Fruit fly (Drosophila melanogaster): ENCODE results near the gene CG14974.
A peak's percentile ranks its signal among the peaks of the same experiment; 100 is the strongest.

CG14974 gene

dm6 chr3L:3632500-3633183 lies 11.8 kb upstream of the CG14974 start (continued):
- TF ChIP-seq NC2β (GFP tag; optimal IDR thresholded peaks at IDR 0.05): no peak
- peak; percentile 77 for TF ChIP-seq CG10147 (GFP tag; optimal IDR thresholded peaks at IDR 0.05)
- TF ChIP-seq dmrt11E (tag; optimal IDR thresholded peaks at IDR 0.05): peak; percentile 29
- TF ChIP-seq CG2875 (GFP tag; optimal IDR thresholded peaks at IDR 0.05): peak; percentile 54
- TF ChIP-seq CTCF (GFP tag; optimal IDR thresholded peaks at IDR 0.05): peak; percentile 23
- peak; percentile 45; the same call in 1 of the 2 replicates for TF ChIP-seq CG11696 (GFP tag; IDR thresholded peaks at IDR 0.05)
- TF ChIP-seq jing (GFP tag; optimal IDR thresholded peaks at IDR 0.05): peak; percentile 56
- TF ChIP-seq CG6689 (GFP tag; IDR thresholded peaks at IDR 0.05): peak; percentile 85
- no peak for TF ChIP-seq her (GFP tag; optimal IDR thresholded peaks at IDR 0.05)
- peak; percentile 79; the same call in 1 of the 2 replicates for TF ChIP-seq klu (GFP tag; IDR thresholded peaks at IDR 0.05)
- TF ChIP-seq kni (GFP tag; optimal IDR thresholded peaks at IDR 0.05): no peak
- TF ChIP-seq CG9437 (GFP tag; optimal IDR thresholded peaks at IDR 0.05): peak; percentile 71
- TF ChIP-seq CG11504 (tag; optimal IDR thresholded peaks at IDR 0.05): peak; percentile 85
- no peak for TF ChIP-seq ems (GFP tag; optimal IDR thresholded peaks at IDR 0.05)
- no peak for TF ChIP-seq pan (optimal IDR thresholded peaks at IDR 0.05)
- TF ChIP-seq pan (GFP tag; optimal IDR thresholded peaks at IDR 0.05 in 1 of 2, IDR thresholded peaks at IDR 0.05 in 1 of 2): peak in 1 of 2 experiments; percentile 90
- TF ChIP-seq CG4617 (GFP tag; optimal IDR thresholded peaks at IDR 0.05; ENCODE audit: borderline replicate concordance): peak; percentile 64
- peak; percentile 44 for TF ChIP-seq Deaf1 (tag; optimal IDR thresholded peaks at IDR 0.05)
- peak; percentile 79 for TF ChIP-seq Ssrp (tag; optimal IDR thresholded peaks at IDR 0.05)
- peak; percentile 66 for TF ChIP-seq CG12219 (GFP tag; optimal IDR thresholded peaks at IDR 0.05)
- TF ChIP-seq chinmo (GFP tag; IDR thresholded peaks at IDR 0.05; ENCODE audit: partially characterized antibody): peak; percentile 53; the same call in 1 of the 4 replicates
- no peak for TF ChIP-seq Dip3 (GFP tag; optimal IDR thresholded peaks at IDR 0.05)
- TF ChIP-seq pita (GFP tag; optimal IDR thresholded peaks at IDR 0.05): no peak
- peak; percentile 74 for TF ChIP-seq D19B (GFP tag; optimal IDR thresholded peaks at IDR 0.05)
- TF ChIP-seq inv (GFP tag; IDR thresholded peaks at IDR 0.05; ENCODE audit: partially characterized antibody): no peak
- TF ChIP-seq sna (GFP tag; IDR thresholded peaks at IDR 0.05; ENCODE audit: partially characterized antibody): no peak
- TF ChIP-seq ewg (GFP tag; optimal IDR thresholded peaks at IDR 0.05): peak; percentile 92
- TF ChIP-seq da (GFP tag; optimal IDR thresholded peaks at IDR 0.05): no peak
- TF ChIP-seq ab (GFP tag; optimal IDR thresholded peaks at IDR 0.05): no peak
- peak; percentile 81; the same call in 2 of the 3 replicates for TF ChIP-seq CG11093 (GFP tag; IDR thresholded peaks at IDR 0.05)
- peak; percentile 33 for TF ChIP-seq CG2120 (GFP tag; optimal IDR thresholded peaks at IDR 0.05)
- no peak for TF ChIP-seq slp2 (GFP tag; optimal IDR thresholded peaks at IDR 0.05)
- peak; percentile 81 for TF ChIP-seq CG12391 (tag; optimal IDR thresholded peaks at IDR 0.05)
- peak; percentile 63 for TF ChIP-seq cato (GFP tag; optimal IDR thresholded peaks at IDR 0.05; ENCODE audit: borderline replicate concordance)
- peak; percentile 1 for TF ChIP-seq oc (tag; optimal IDR thresholded peaks at IDR 0.05)
- no peak for TF ChIP-seq Neu2 (GFP tag; optimal IDR thresholded peaks at IDR 0.05; ENCODE audit: borderline replicate concordance)
- TF ChIP-seq CG7372 (GFP tag; IDR thresholded peaks at IDR 0.05): peak; percentile 89
- peak; percentile 78 for TF ChIP-seq NFAT (GFP tag; IDR thresholded peaks at IDR 0.05)
- TF ChIP-seq CG1647 (GFP tag; optimal IDR thresholded peaks at IDR 0.05): peak; percentile 10
- no peak for TF ChIP-seq usp (GFP tag; optimal IDR thresholded peaks at IDR 0.05)
- peak; percentile 60 for TF ChIP-seq CG5180 (GFP tag; optimal IDR thresholded peaks at IDR 0.05)
- no peak for TF ChIP-seq Stat92E (GFP tag; optimal IDR thresholded peaks at IDR 0.05)
- TF ChIP-seq BtbVII (GFP tag; optimal IDR thresholded peaks at IDR 0.05): peak; percentile 76
- peak; percentile 54 for TF ChIP-seq Blimp-1 (GFP tag; optimal IDR thresholded peaks at IDR 0.05)
- peak; percentile 82 for TF ChIP-seq CG6854 (GFP tag; optimal IDR thresholded peaks at IDR 0.05)
- TF ChIP-seq Max (GFP tag; optimal IDR thresholded peaks at IDR 0.05): no peak
- 0 out of 2 replicates have a peak, but pooled peaks have one; percentile 17 for TF ChIP-seq CG13287 (GFP tag; IDR thresholded peaks at IDR 0.05; ENCODE audit: partially characterized antibody)
- peak; percentile 66 for TF ChIP-seq CG6765 (GFP tag; optimal IDR thresholded peaks at IDR 0.05)
- no peak for TF ChIP-seq NC2α (GFP tag; optimal IDR thresholded peaks at IDR 0.05)

Data from whole organism, embryonic.